Fruit fly (Drosophila melanogaster) whole organism, embryonic: ENCODE results near the gene Bacc.

Experiments
- Atf6 ChIP-seq: fragments of 200-800 bp; sonication (Bioruptor generic); IDR thresholded peaks from 2 replicates; pipeline ENCODE4 v1.3.6; 2022; ENCODE audit warnings: missing biosample characterization, missing genetic modification characterization
- B-H1 ChIP-seq: fragments of 200-800 bp; sonication (Bioruptor generic); IDR thresholded peaks from 3 replicates; pipeline ENCODE4 v1.3.6; 2022; ENCODE audit warnings: missing biosample characterization, missing genetic modification characterization
- Bgb ChIP-seq: fragments of 200-800 bp; sonication (Bioruptor generic); IDR thresholded peaks from 2 replicates; pipeline ENCODE4 v1.3.6; 2022; ENCODE audit warnings: missing biosample characterization, missing genetic modification characterization; ENCODE audit not compliant: partially characterized antibody
- Blimp-1 ChIP-seq: fragments of 200-800 bp; sonication (Bioruptor generic); optimal IDR thresholded peaks from 3 replicates; lab custom pipeline; 2018; ENCODE audit warnings: missing biosample characterization, missing genetic modification characterization, mild to moderate bottlenecking, moderate library complexity, missing genetic modification reagents
- CG10543 ChIP-seq: fragments of 200-800 bp; sonication (Bioruptor generic); optimal IDR thresholded peaks from 3 replicates; lab custom pipeline; 2017; ENCODE audit warnings: missing biosample characterization, mild to moderate bottlenecking, missing genetic modification characterization, moderate library complexity
- CG10565 ChIP-seq: fragments of 200-800 bp; sonication (Bioruptor generic); optimal IDR thresholded peaks from 3 replicates; lab custom pipeline; 2016; ENCODE audit warnings: missing biosample characterization, mild to moderate bottlenecking, missing genetic modification characterization
- CG12391 ChIP-seq: fragments of 200-800 bp; sonication (Bioruptor generic); optimal IDR thresholded peaks from 3 replicates; lab custom pipeline; 2018; ENCODE audit warnings: missing biosample characterization, mild to moderate bottlenecking, missing genetic modification characterization, moderate library complexity
- CG15011 ChIP-seq: fragments of 200-800 bp; sonication (Bioruptor generic); optimal IDR thresholded peaks from 3 replicates; lab custom pipeline; 2018; ENCODE audit warnings: missing biosample characterization, mild to moderate bottlenecking, missing genetic modification characterization
- CG1529 ChIP-seq: fragments of 200-800 bp; sonication (Bioruptor generic); optimal IDR thresholded peaks from 3 replicates; lab custom pipeline; 2018; ENCODE audit warnings: missing biosample characterization, missing genetic modification characterization
- CG16813 ChIP-seq: fragments of 200-800 bp; sonication (Bioruptor generic); IDR thresholded peaks from 3 replicates; pipeline ENCODE4 v1.3.6; 2022; ENCODE audit warnings: missing biosample characterization, missing genetic modification characterization; ENCODE audit not compliant: partially characterized antibody
- CG17328 ChIP-seq: fragments of 200-800 bp; sonication (Bioruptor generic); IDR thresholded peaks from 2 replicates; pipeline ENCODE4 v1.3.6; 2022; ENCODE audit warnings: missing biosample characterization, missing genetic modification characterization
- CG2875 ChIP-seq: fragments of 200-800 bp; sonication (Bioruptor generic); optimal IDR thresholded peaks from 2 replicates; lab custom pipeline; 2017; ENCODE audit warnings: missing biosample characterization, mild to moderate bottlenecking, missing genetic modification characterization, missing genetic modification reagents
- CG3065 ChIP-seq: fragments of 200-800 bp; sonication (Bioruptor generic); optimal IDR thresholded peaks from 2 replicates; lab custom pipeline; 2016; ENCODE audit warnings: missing biosample characterization, missing genetic modification characterization
- CG31388 ChIP-seq: fragments of 200-800 bp; sonication (Bioruptor generic); optimal IDR thresholded peaks from 2 replicates; lab custom pipeline; 2016; ENCODE audit warnings: missing biosample characterization, missing genetic modification characterization
- CG3838 ChIP-seq: fragments of 200-800 bp; sonication (Bioruptor generic); optimal IDR thresholded peaks from 3 replicates; lab custom pipeline; 2016; ENCODE audit warnings: missing biosample characterization, missing genetic modification characterization
- CG4282 ChIP-seq: fragments of 200-800 bp; sonication (Bioruptor generic); optimal IDR thresholded peaks from 2 replicates; lab custom pipeline; 2016; ENCODE audit warnings: missing biosample characterization, missing genetic modification characterization
- CG4707 ChIP-seq: fragments of 200-800 bp; sonication (Bioruptor generic); optimal IDR thresholded peaks from 2 replicates; lab custom pipeline; 2018; ENCODE audit warnings: missing biosample characterization, mild to moderate bottlenecking, missing genetic modification characterization, moderate library complexity
- CG4854 ChIP-seq: fragments of 200-800 bp; sonication (Bioruptor generic); optimal IDR thresholded peaks from 2 replicates; lab custom pipeline; 2016; ENCODE audit warnings: missing biosample characterization, missing genetic modification characterization, inconsistent platforms
- CG5245 ChIP-seq: fragments of 200-800 bp; sonication (Bioruptor generic); optimal IDR thresholded peaks from 3 replicates; lab custom pipeline; 2016; ENCODE audit warnings: missing biosample characterization, missing genetic modification characterization
- CG6689 ChIP-seq: fragments of 200-800 bp; sonication (Bioruptor generic); IDR thresholded peaks from 2 replicates; pipeline ENCODE4 v1.3.6; 2022; ENCODE audit warnings: missing biosample characterization, missing genetic modification characterization
- CG7745 ChIP-seq: fragments of 200-800 bp; sonication (Bioruptor generic); optimal IDR thresholded peaks from 2 replicates; lab custom pipeline; 2018; ENCODE audit warnings: missing biosample characterization, mild to moderate bottlenecking, missing genetic modification characterization, moderate library complexity
- CG7928 ChIP-seq: fragments of 200-800 bp; sonication (Bioruptor generic); optimal IDR thresholded peaks from 2 replicates; lab custom pipeline; 2017; ENCODE audit warnings: missing biosample characterization, mild to moderate bottlenecking, missing genetic modification characterization
- CG8281 ChIP-seq: fragments of 200-800 bp; sonication (Bioruptor generic); optimal IDR thresholded peaks from 2 replicates; lab custom pipeline; 2018; ENCODE audit warnings: missing biosample characterization, mild to moderate bottlenecking, missing genetic modification characterization, moderate library complexity
- CkIIα-i1 ChIP-seq: fragments of 200-800 bp; sonication (Bioruptor generic); IDR thresholded peaks from 2 replicates; pipeline ENCODE4 v1.3.6; 2022; ENCODE audit warnings: missing biosample characterization, missing genetic modification characterization
- D ChIP-seq, 2 experiments: fragments of 200-800 bp in 1 of 2; fragments of >200 bp in 1 of 2; sonication (Bioruptor generic) in 1 of 2; optimal IDR thresholded peaks; 2 replicates in 1 of 2; 3 replicates in 1 of 2; lab custom pipeline; 2017; ENCODE audit warnings: mild to moderate bottlenecking in 1 of 2, missing biosample characterization in 1 of 2, missing genetic modification characterization in 1 of 2, missing genetic modification reagents in 1 of 2
- Dip3 ChIP-seq: fragments of 200-800 bp; sonication (Bioruptor generic); optimal IDR thresholded peaks from 3 replicates; lab custom pipeline; 2016; ENCODE audit warnings: missing biosample characterization, missing genetic modification characterization
- Drgx ChIP-seq: fragments of 200-800 bp; sonication (Bioruptor generic); IDR thresholded peaks from 2 replicates; pipeline ENCODE4 v1.3.6; 2022; ENCODE audit warnings: missing biosample characterization, missing genetic modification characterization
- H15 ChIP-seq: fragments of 200-800 bp; sonication (Bioruptor generic); IDR thresholded peaks from 3 replicates; pipeline ENCODE4 v1.3.6; 2022; ENCODE audit warnings: missing biosample characterization, missing genetic modification characterization
- HHEX ChIP-seq: fragments of 200-800 bp; sonication (Bioruptor generic); optimal IDR thresholded peaks from 3 replicates; lab custom pipeline; 2017; ENCODE audit warnings: missing biosample characterization, mild to moderate bottlenecking, missing genetic modification characterization, missing genetic modification reagents
- Hmr ChIP-seq: fragments of 200-800 bp; sonication (Bioruptor generic); optimal IDR thresholded peaks from 3 replicates; lab custom pipeline; 2017; ENCODE audit warnings: mild to moderate bottlenecking, missing biosample characterization, missing genetic modification reagents, missing genetic modification characterization
- Kr ChIP-seq: fragments of 200-800 bp; sonication (Bioruptor generic); optimal IDR thresholded peaks from 2 replicates; lab custom pipeline; 2017; ENCODE audit warnings: missing biosample characterization, mild to moderate bottlenecking, missing genetic modification characterization
- Nf-YA ChIP-seq: fragments of 200-800 bp; sonication (Bioruptor generic); IDR thresholded peaks from 2 replicates; pipeline ENCODE4 v1.3.6; 2022; ENCODE audit warnings: missing biosample characterization, missing genetic modification characterization
- Nf-YC ChIP-seq: fragments of 200-800 bp; optimal IDR thresholded peaks from 3 replicates; lab custom pipeline; 2019; ENCODE audit warnings: missing biosample characterization, mild to moderate bottlenecking, missing genetic modification characterization, moderate library complexity
- Pdp1 ChIP-seq, 2 experiments: fragments of 200-800 bp; sonication (Bioruptor generic); optimal IDR thresholded peaks; 3 replicates each; lab custom pipeline; 2016; ENCODE audit warnings: missing biosample characterization in 2 of 2, missing genetic modification characterization in 2 of 2, mild to moderate bottlenecking in 1 of 2, moderate library complexity in 1 of 2
- Ravus ChIP-seq: fragments of 200-800 bp; sonication (Bioruptor generic); IDR thresholded peaks from 2 replicates; pipeline ENCODE4 v1.3.6; 2022; ENCODE audit warnings: missing biosample characterization, missing genetic modification characterization
- Scr ChIP-seq: fragments of 200-800 bp; sonication (Bioruptor generic); IDR thresholded peaks from 2 replicates; pipeline ENCODE4 v1.3.6; 2022; ENCODE audit warnings: missing biosample characterization, missing genetic modification characterization; ENCODE audit not compliant: partially characterized antibody
- Sry-β ChIP-seq: fragments of 200-800 bp; sonication (Bioruptor generic); optimal IDR thresholded peaks from 2 replicates; lab custom pipeline; 2018; ENCODE audit warnings: missing biosample characterization, mild to moderate bottlenecking, missing genetic modification characterization, moderate library complexity
- Sry-δ ChIP-seq: fragments of 200-800 bp; sonication (Bioruptor generic); optimal IDR thresholded peaks from 2 replicates; lab custom pipeline; 2016; ENCODE audit warnings: missing biosample characterization, missing genetic modification characterization
- ac ChIP-seq: fragments of 200-800 bp; sonication (Bioruptor generic); optimal IDR thresholded peaks from 3 replicates; lab custom pipeline; 2017; ENCODE audit warnings: missing biosample characterization, mild to moderate bottlenecking, missing genetic modification characterization
- danr ChIP-seq: fragments of 200-800 bp; sonication (Bioruptor generic); IDR thresholded peaks from 2 replicates; pipeline ENCODE4 v1.3.6; 2022; ENCODE audit warnings: missing biosample characterization, missing genetic modification characterization
- fru ChIP-seq: fragments of >200 bp; optimal IDR thresholded peaks from 2 replicates; lab custom pipeline; 2017
- ftz-f1 ChIP-seq: fragments of 200-800 bp; sonication (Bioruptor generic); optimal IDR thresholded peaks from 2 replicates; lab custom pipeline; 2016; ENCODE audit warnings: missing biosample characterization, missing genetic modification characterization
- gem ChIP-seq: fragments of 200-800 bp; sonication (Bioruptor generic); optimal IDR thresholded peaks from 2 replicates; lab custom pipeline; 2019; ENCODE audit warnings: missing biosample characterization, mild to moderate bottlenecking, missing genetic modification characterization, moderate library complexity
- insv ChIP-seq, 2 experiments: fragments of 200-800 bp; sonication (Bioruptor generic); optimal IDR thresholded peaks; 3 replicates each; lab custom pipeline; 2016 to 2018; ENCODE audit warnings: missing biosample characterization in 2 of 2, missing genetic modification characterization in 2 of 2
- lov ChIP-seq, 2 experiments: fragments of 200-800 bp in 1 of 2; fragments of >200 bp in 1 of 2; sonication (Bioruptor generic) in 1 of 2; IDR thresholded peaks in 1 of 2; optimal IDR thresholded peaks in 1 of 2; 2 replicates in 1 of 2; 3 replicates in 1 of 2; pipeline versions ENCODE4 v1.3.6 to Lab custom; 2017 to 2022; ENCODE audit warnings: missing biosample characterization in 1 of 2, missing genetic modification characterization in 1 of 2
- maf-S ChIP-seq: fragments of 200-800 bp; sonication (Bioruptor generic); optimal IDR thresholded peaks from 2 replicates; lab custom pipeline; 2016; ENCODE audit warnings: missing biosample characterization, missing genetic modification characterization
- sens-2 ChIP-seq: fragments of 200-800 bp; sonication (Bioruptor generic); IDR thresholded peaks from 2 replicates; pipeline ENCODE4 v1.3.6; 2022; ENCODE audit warnings: missing biosample characterization, missing genetic modification characterization
- slou ChIP-seq: fragments of 200-800 bp; sonication (Bioruptor generic); optimal IDR thresholded peaks from 3 replicates; lab custom pipeline; 2016; ENCODE audit warnings: missing biosample characterization, missing genetic modification characterization
- sob ChIP-seq: fragments of 200-800 bp; sonication (Bioruptor generic); IDR thresholded peaks from 2 replicates; pipeline ENCODE4 v1.3.6; 2022; ENCODE audit warnings: missing biosample characterization, missing genetic modification characterization
- trh ChIP-seq: fragments of 200-800 bp; sonication (Bioruptor generic); optimal IDR thresholded peaks from 2 replicates; lab custom pipeline; 2016; ENCODE audit warnings: missing biosample characterization, missing genetic modification characterization

The Bacc gene

dm6 chr2L:2751904-2752459, at the start of gene Bacc (continued):
- no peak for TF ChIP-seq Atf6 (GFP tag; lab: Robert Waterston, UW)
- peak; percentile 92 for TF ChIP-seq HHEX
- peak; percentile 87 for TF ChIP-seq Dip3 (GFP tag; lab: Kevin White, UChicago)
- peak; percentile 72 for TF ChIP-seq slou (GFP tag; lab: Kevin White, UChicago)
- peak; percentile 78 for TF ChIP-seq CG31388 (GFP tag; lab: Kevin White, UChicago)
- no peak for TF ChIP-seq Ravus (GFP tag; lab: Robert Waterston, UW)
- no peak for TF ChIP-seq Kr (GFP tag; lab: Kevin White, UChicago)
- TF ChIP-seq CG17328 (GFP tag; lab: Robert Waterston, UW), result no peak
- TF ChIP-seq CG10565 (GFP tag; lab: Kevin White, UChicago), result peak; percentile 65
- TF ChIP-seq CG3838, result peak; percentile 64
- no peak for TF ChIP-seq D (optimal IDR thresholded peaks at IDR 0.05; lab: Kevin White, UChicago)
- TF ChIP-seq D (GFP tag; optimal IDR thresholded peaks at IDR 0.05; lab: Kevin White, UChicago), result peak; percentile 90
- TF ChIP-seq Sry-δ (GFP tag; lab: Kevin White, UChicago), result peak; percentile 52
- TF ChIP-seq Bgb (GFP tag; lab: Robert Waterston, UW), result no peak
- peak; percentile 83 for TF ChIP-seq CG12391 (tag; lab: Kevin White, UChicago)
- peak; percentile 88 for TF ChIP-seq CG1529 (GFP tag; lab: Kevin White, UChicago)
- no peak for TF ChIP-seq ftz-f1 (GFP tag; lab: Kevin White, UChicago)
- TF ChIP-seq CG4707 (GFP tag; lab: Kevin White, UChicago), result no peak
- TF ChIP-seq lov (optimal IDR thresholded peaks at IDR 0.05; lab: Kevin White, UChicago), result peak; percentile 67
- TF ChIP-seq lov (GFP tag; IDR thresholded peaks at IDR 0.05; lab: Robert Waterston, UW), result no peak
- TF ChIP-seq maf-S, result peak; percentile 83
- peak; percentile 68 for TF ChIP-seq trh (GFP tag; lab: Kevin White, UChicago)
- no peak for TF ChIP-seq Scr
- TF ChIP-seq Nf-YC (tag; lab: Kevin White, UChicago), result peak; percentile 64
- no peak for TF ChIP-seq CkIIα-i1 (GFP tag; lab: Robert Waterston, UW)
- peak; percentile 84 for TF ChIP-seq CG15011 (GFP tag; lab: Kevin White, UChicago)
- TF ChIP-seq CG4854, result peak; percentile 77
- TF ChIP-seq CG4282, result no peak
- TF ChIP-seq CG5245 (GFP tag; lab: Kevin White, UChicago), result peak; percentile 74
- TF ChIP-seq danr (GFP tag; lab: Robert Waterston, UW), result no peak
- TF ChIP-seq gem (tag; lab: Kevin White, UChicago), result peak; percentile 91
- TF ChIP-seq Sry-β, result no peak
- peak; percentile 25 for TF ChIP-seq ac (GFP tag; lab: Kevin White, UChicago)
- peak; percentile 16 for TF ChIP-seq CG7928 (GFP tag; lab: Kevin White, UChicago)
- no peak for TF ChIP-seq CG3065
- peak; percentile 74 for TF ChIP-seq CG10543 (GFP tag; lab: Kevin White, UChicago)
- no peak for TF ChIP-seq Drgx (GFP tag; lab: Robert Waterston, UW)
- TF ChIP-seq Nf-YA (GFP tag; lab: Robert Waterston, UW), result no peak
- TF ChIP-seq insv (GFP tag; optimal IDR thresholded peaks at IDR 0.05; lab: Kevin White, UChicago), result peak in 1 of 2 experiments; percentile 7
- TF ChIP-seq CG2875 (GFP tag; lab: Kevin White, UChicago), result peak; percentile 79
- TF ChIP-seq CG7745 (tag; lab: Kevin White, UChicago), result no peak
- TF ChIP-seq CG6689 (GFP tag; lab: Robert Waterston, UW), result no peak
- no peak for TF ChIP-seq fru
- no peak for TF ChIP-seq sob (GFP tag; lab: Robert Waterston, UW)
- TF ChIP-seq H15 (GFP tag; lab: Robert Waterston, UW), result no peak
- TF ChIP-seq CG16813 (GFP tag; lab: Robert Waterston, UW), result no peak
- no peak for TF ChIP-seq sens-2
- TF ChIP-seq Pdp1 (GFP tag; optimal IDR thresholded peaks at IDR 0.05; lab: Kevin White, UChicago), result peak; percentile 73 to 87
- peak; percentile 94 for TF ChIP-seq Hmr
- TF ChIP-seq CG8281 (tag; lab: Kevin White, UChicago), result peak; percentile 68
- no peak for TF ChIP-seq B-H1 (GFP tag; lab: Robert Waterston, UW)
- peak; percentile 82 for TF ChIP-seq Blimp-1 (GFP tag; lab: Kevin White, UChicago)
